Fruit fly (Drosophila melanogaster) whole organism, embryonic: ENCODE measurements around the gene Rtnl1.

Source experiments
- Abd-B ChIP-seq: fragments of 200-800 bp; sonication (Bioruptor generic); optimal IDR thresholded peaks from 2 replicates; lab custom pipeline; 2018; ENCODE audit warnings: missing biosample characterization, mild to moderate bottlenecking, missing genetic modification characterization, moderate library complexity
- Atf-2 ChIP-seq: fragments of 200-800 bp; sonication (Bioruptor generic); optimal IDR thresholded peaks from 2 replicates; lab custom pipeline; 2016; ENCODE audit warnings: missing biosample characterization, missing genetic modification characterization
- BtbVII ChIP-seq: fragments of 200-800 bp; sonication (Bioruptor generic); optimal IDR thresholded peaks from 3 replicates; lab custom pipeline; 2017; ENCODE audit warnings: missing biosample characterization, mild to moderate bottlenecking, missing genetic modification characterization
- CG10654 ChIP-seq: fragments of 200-800 bp; sonication (Bioruptor generic); optimal IDR thresholded peaks from 2 replicates; lab custom pipeline; 2016; ENCODE audit warnings: missing biosample characterization, missing genetic modification characterization
- CG13123 ChIP-seq: fragments of 200-800 bp; sonication (Bioruptor generic); optimal IDR thresholded peaks from 2 replicates; lab custom pipeline; 2016; ENCODE audit warnings: missing biosample characterization, missing genetic modification characterization
- CG13775 ChIP-seq: fragments of 200-800 bp; sonication (Bioruptor generic); optimal IDR thresholded peaks from 3 replicates; lab custom pipeline; 2017; ENCODE audit warnings: missing biosample characterization, mild to moderate bottlenecking, missing genetic modification characterization
- CG14710 ChIP-seq: fragments of 200-800 bp; sonication (Bioruptor generic); optimal IDR thresholded peaks from 3 replicates; lab custom pipeline; 2019; ENCODE audit warnings: missing biosample characterization, mild to moderate bottlenecking, missing genetic modification characterization, moderate library complexity
- CG15269 ChIP-seq: fragments of 200-800 bp; sonication (Bioruptor generic); optimal IDR thresholded peaks from 2 replicates; lab custom pipeline; 2018; ENCODE audit warnings: missing biosample characterization, mild to moderate bottlenecking, missing genetic modification characterization, moderate library complexity
- CG15514 ChIP-seq: fragments of 200-800 bp; sonication (Bioruptor generic); optimal IDR thresholded peaks from 3 replicates; lab custom pipeline; 2017; ENCODE audit warnings: missing biosample characterization, missing genetic modification characterization, mild to moderate bottlenecking, moderate library complexity, missing genetic modification reagents
- CG2120 ChIP-seq: fragments of 200-800 bp; sonication (Bioruptor generic); optimal IDR thresholded peaks from 3 replicates; lab custom pipeline; 2016; ENCODE audit warnings: missing biosample characterization, missing genetic modification characterization
- CG2129 ChIP-seq: fragments of 200-800 bp; sonication (Bioruptor generic); IDR thresholded peaks from 2 replicates; pipeline ENCODE4 v1.3.6; 2022; ENCODE audit warnings: missing biosample characterization, missing genetic modification characterization; ENCODE audit not compliant: partially characterized antibody
- CG2199 ChIP-seq: fragments of 200-800 bp; sonication (Bioruptor generic); IDR thresholded peaks from 3 replicates; pipeline ENCODE4 v1.3.6; 2022; ENCODE audit warnings: missing biosample characterization, missing genetic modification characterization
- CG2678 ChIP-seq: fragments of 200-800 bp; sonication (Bioruptor generic); optimal IDR thresholded peaks from 3 replicates; lab custom pipeline; 2019; ENCODE audit warnings: missing biosample characterization, mild to moderate bottlenecking, missing genetic modification characterization, moderate library complexity
- CG32767 ChIP-seq: fragments of 200-800 bp; sonication (Bioruptor generic); IDR thresholded peaks from 2 replicates; pipeline ENCODE4 v1.3.6; 2022; ENCODE audit warnings: missing biosample characterization, missing genetic modification characterization
- CG32772 ChIP-seq: fragments of 200-800 bp; sonication (Bioruptor generic); IDR thresholded peaks from 2 replicates; pipeline ENCODE4 v1.3.6; 2022; ENCODE audit warnings: missing biosample characterization, missing genetic modification characterization
- CG4730 ChIP-seq: fragments of 200-800 bp; sonication (Bioruptor generic); IDR thresholded peaks from 2 replicates; pipeline ENCODE4 v1.3.6; 2022; ENCODE audit warnings: missing biosample characterization, missing genetic modification characterization
- CG8290 ChIP-seq, 3 experiments: fragments of 200-800 bp; sonication (Bioruptor generic); optimal IDR thresholded peaks; 2 replicates each; lab custom pipeline; 2016 to 2019; ENCODE audit warnings: missing biosample characterization in 3 of 3, missing genetic modification characterization in 3 of 3, mild to moderate bottlenecking in 2 of 3, moderate library complexity in 1 of 3
- CG9215 ChIP-seq: fragments of 200-800 bp; sonication (Bioruptor generic); IDR thresholded peaks from 2 replicates; pipeline ENCODE4 v1.3.6; 2022; ENCODE audit warnings: missing biosample characterization, missing genetic modification characterization
- CTCF ChIP-seq: fragments of 200-800 bp; sonication (Bioruptor generic); optimal IDR thresholded peaks from 2 replicates; lab custom pipeline; 2017; ENCODE audit warnings: missing biosample characterization, mild to moderate bottlenecking, missing genetic modification characterization, moderate library complexity
- CoRest ChIP-seq: fragments of 200-800 bp; sonication (Bioruptor generic); optimal IDR thresholded peaks from 3 replicates; lab custom pipeline; 2018; ENCODE audit warnings: missing biosample characterization, mild to moderate bottlenecking, missing genetic modification characterization, moderate library complexity
- D ChIP-seq, 2 experiments: fragments of 200-800 bp in 1 of 2; fragments of >200 bp in 1 of 2; sonication (Bioruptor generic) in 1 of 2; optimal IDR thresholded peaks; 2 replicates in 1 of 2; 3 replicates in 1 of 2; lab custom pipeline; 2017; ENCODE audit warnings: mild to moderate bottlenecking in 1 of 2, missing biosample characterization in 1 of 2, missing genetic modification characterization in 1 of 2, missing genetic modification reagents in 1 of 2
- D19B ChIP-seq: fragments of 200-800 bp; sonication (Bioruptor generic); optimal IDR thresholded peaks from 2 replicates; lab custom pipeline; 2017; ENCODE audit warnings: missing biosample characterization, mild to moderate bottlenecking, missing genetic modification characterization
- Dref ChIP-seq: fragments of 200-800 bp; sonication (Bioruptor generic); IDR thresholded peaks from 2 replicates; pipeline ENCODE4 v1.3.6; 2022; ENCODE audit warnings: missing biosample characterization, missing genetic modification characterization
- Fer3 ChIP-seq: fragments of 200-800 bp; sonication (Bioruptor generic); optimal IDR thresholded peaks from 2 replicates; lab custom pipeline; 2018; ENCODE audit warnings: missing biosample characterization, mild to moderate bottlenecking, missing genetic modification characterization, moderate library complexity
- H2.0 ChIP-seq: fragments of 200-800 bp; sonication (Bioruptor generic); IDR thresholded peaks from 2 replicates; pipeline ENCODE4 v1.3.6; 2022; ENCODE audit warnings: missing biosample characterization, missing genetic modification characterization
- HmgD ChIP-seq: fragments of 200-800 bp; sonication (Bioruptor generic); optimal IDR thresholded peaks from 3 replicates; lab custom pipeline; 2016; ENCODE audit warnings: missing biosample characterization, missing genetic modification characterization
- Mad ChIP-seq: fragments of 200-800 bp; sonication (Bioruptor generic); optimal IDR thresholded peaks from 2 replicates; lab custom pipeline; 2016; ENCODE audit warnings: missing biosample characterization, missing genetic modification characterization
- Ptx1 ChIP-seq: fragments of 200-800 bp; sonication (Bioruptor generic); IDR thresholded peaks from 2 replicates; pipeline ENCODE4 v1.3.6; 2022; ENCODE audit warnings: missing biosample characterization, missing genetic modification characterization
- Six4 ChIP-seq: fragments of 200-800 bp; sonication (Bioruptor generic); optimal IDR thresholded peaks from 2 replicates; lab custom pipeline; 2016; ENCODE audit warnings: missing biosample characterization, missing genetic modification characterization
- Sox102F ChIP-seq: fragments of 200-800 bp; sonication (Bioruptor generic); optimal IDR thresholded peaks from 2 replicates; lab custom pipeline; 2018; ENCODE audit warnings: missing biosample characterization, mild to moderate bottlenecking, missing genetic modification characterization, moderate library complexity
- Stat92E ChIP-seq, 3 experiments: fragments of >200 bp in 2 of 3; fragments of 200-800 bp in 1 of 3; sonication (Bioruptor generic) in 1 of 3; optimal IDR thresholded peaks; 2 replicates each; lab custom pipeline; 2017 to 2019; ENCODE audit warnings: missing biosample characterization in 3 of 3, missing genetic modification characterization in 3 of 3, mild to moderate bottlenecking in 1 of 3, moderate library complexity in 1 of 3
- Trl ChIP-seq, 3 experiments: fragments of >200 bp in 2 of 3; fragments of 200-800 bp in 1 of 3; sonication (Bioruptor generic) in 1 of 3; optimal IDR thresholded peaks; 2 replicates in 1 of 3; 3 replicates in 2 of 3; lab custom pipeline; 2016 to 2017; ENCODE audit warnings: missing biosample characterization in 1 of 3, missing genetic modification characterization in 1 of 3
- Vsx1 ChIP-seq: fragments of 200-800 bp; sonication (Bioruptor generic); optimal IDR thresholded peaks from 2 replicates; lab custom pipeline; 2017; ENCODE audit warnings: missing biosample characterization, mild to moderate bottlenecking, missing genetic modification characterization, missing genetic modification reagents
- ara ChIP-seq: fragments of 200-800 bp; sonication (Bioruptor generic); IDR thresholded peaks from 2 replicates; pipeline ENCODE4 v1.3.6; 2022; ENCODE audit warnings: missing biosample characterization, missing genetic modification characterization
- az2 ChIP-seq: fragments of 200-800 bp; sonication (Bioruptor generic); optimal IDR thresholded peaks from 3 replicates; lab custom pipeline; 2016; ENCODE audit warnings: missing biosample characterization, missing genetic modification characterization
- bowl ChIP-seq: fragments of 200-800 bp; sonication (Bioruptor generic); IDR thresholded peaks from 2 replicates; pipeline ENCODE4 v1.3.6; 2022; ENCODE audit warnings: missing biosample characterization, missing genetic modification characterization
- cg ChIP-seq: fragments of 200-800 bp; sonication (Bioruptor generic); optimal IDR thresholded peaks from 3 replicates; lab custom pipeline; 2019; ENCODE audit warnings: missing biosample characterization, mild to moderate bottlenecking, missing genetic modification characterization, moderate library complexity
- chif ChIP-seq, 2 experiments: fragments of 200-800 bp; sonication (Bioruptor generic); optimal IDR thresholded peaks; 3 replicates each; lab custom pipeline; 2016; ENCODE audit warnings: missing biosample characterization in 2 of 2, missing genetic modification characterization in 2 of 2
- croc ChIP-seq: fragments of 200-800 bp; sonication (Bioruptor generic); conservative IDR thresholded peaks from 3 replicates; pipeline ENCODE4 v1.3.6; 2022; ENCODE audit warnings: missing biosample characterization, missing genetic modification characterization
- fd64A ChIP-seq: fragments of 200-800 bp; sonication (Bioruptor generic); optimal IDR thresholded peaks from 3 replicates; lab custom pipeline; 2018; ENCODE audit warnings: missing biosample characterization, mild to moderate bottlenecking, missing genetic modification characterization
- jigr1 ChIP-seq: fragments of 200-800 bp; sonication (Bioruptor generic); IDR thresholded peaks from 3 replicates; pipeline ENCODE4 v1.3.6; 2022; ENCODE audit warnings: missing biosample characterization, missing genetic modification characterization
- ken ChIP-seq: fragments of 200-800 bp; sonication (Bioruptor generic); IDR thresholded peaks from 3 replicates; pipeline ENCODE4 v1.3.6; 2022; ENCODE audit warnings: missing biosample characterization, missing genetic modification characterization
- luna ChIP-seq: fragments of 200-800 bp; sonication (Bioruptor generic); optimal IDR thresholded peaks from 2 replicates; lab custom pipeline; 2016; ENCODE audit warnings: missing biosample characterization, missing genetic modification characterization
- oc ChIP-seq: fragments of 200-800 bp; sonication (Bioruptor generic); optimal IDR thresholded peaks from 2 replicates; lab custom pipeline; 2018; ENCODE audit warnings: missing biosample characterization, mild to moderate bottlenecking, missing genetic modification characterization, moderate library complexity
- odd ChIP-seq: fragments of 200-800 bp; sonication (Bioruptor generic); optimal IDR thresholded peaks from 2 replicates; lab custom pipeline; 2017; ENCODE audit warnings: missing biosample characterization, mild to moderate bottlenecking, missing genetic modification characterization
- sens ChIP-seq: fragments of 200-800 bp; sonication (Bioruptor generic); peaks from one replicate; lab custom pipeline; 2016; ENCODE audit warnings: missing biosample characterization, missing genetic modification characterization
- slbo ChIP-seq: fragments of 200-800 bp; sonication (Bioruptor generic); IDR thresholded peaks from 2 replicates; pipeline ENCODE4 v1.3.6; 2022; ENCODE audit warnings: missing biosample characterization, missing genetic modification characterization
- slou ChIP-seq: fragments of 200-800 bp; sonication (Bioruptor generic); optimal IDR thresholded peaks from 3 replicates; lab custom pipeline; 2016; ENCODE audit warnings: missing biosample characterization, missing genetic modification characterization
- tin ChIP-seq: fragments of 200-800 bp; sonication (Bioruptor generic); optimal IDR thresholded peaks from 3 replicates; lab custom pipeline; 2016; ENCODE audit warnings: missing biosample characterization, missing genetic modification characterization
- unc-4 ChIP-seq: fragments of 200-800 bp; sonication (Bioruptor generic); IDR thresholded peaks from 2 replicates; pipeline ENCODE4 v1.3.6; 2022; ENCODE audit warnings: missing biosample characterization, missing genetic modification characterization; ENCODE audit not compliant: partially characterized antibody

Rtnl1 gene

dm6 chr2L:4945300-4945699, 64.2 kb downstream of the Rtnl1 start, which contains the start of the genes mRpL24 and betaggt-I (continued):
- TF ChIP-seq luna (GFP tag; lab: Kevin White, UChicago): peak; percentile 1
- peak; percentile 97 for TF ChIP-seq H2.0 (GFP tag; lab: Robert Waterston, UW)
- peak; percentile 97 for TF ChIP-seq ken (GFP tag; lab: Robert Waterston, UW)
- peak; percentile 97 for TF ChIP-seq sens (GFP tag; lab: Kevin White, UChicago)
- no peak for TF ChIP-seq CG2129 (GFP tag; lab: Robert Waterston, UW)
- TF ChIP-seq slou (GFP tag; lab: Kevin White, UChicago): peak; percentile 89
- peak; percentile 94 for TF ChIP-seq az2
- TF ChIP-seq CG9215 (GFP tag; lab: Robert Waterston, UW): peak; percentile 93
- TF ChIP-seq fd64A (GFP tag; lab: Kevin White, UChicago): peak; percentile 53
- peak; percentile 97 for TF ChIP-seq CG2199 (GFP tag; lab: Robert Waterston, UW)
- TF ChIP-seq CG2120 (GFP tag; lab: Kevin White, UChicago): peak; percentile 96
- peak; percentile 98 for TF ChIP-seq Ptx1 (GFP tag; lab: Robert Waterston, UW)
- TF ChIP-seq chif (GFP tag; optimal IDR thresholded peaks at IDR 0.05; lab: Kevin White, UChicago): peak; percentile 82 to 87
- TF ChIP-seq D (optimal IDR thresholded peaks at IDR 0.05; lab: Kevin White, UChicago): no peak
- peak; percentile 90 for TF ChIP-seq D (GFP tag; optimal IDR thresholded peaks at IDR 0.05; lab: Kevin White, UChicago)
- TF ChIP-seq Sox102F: peak; percentile 98
- TF ChIP-seq CG32767: peak; percentile 97
- TF ChIP-seq oc (tag; lab: Kevin White, UChicago): peak; percentile 95
- peak; percentile 97 for TF ChIP-seq ara (GFP tag; lab: Robert Waterston, UW)
- peak; percentile 89 for TF ChIP-seq bowl (GFP tag; lab: Robert Waterston, UW)
- peak; percentile 88 for TF ChIP-seq D19B (GFP tag; lab: Kevin White, UChicago)
- TF ChIP-seq CG14710 (tag; lab: Kevin White, UChicago): peak; percentile 96
- TF ChIP-seq Six4 (GFP tag; lab: Kevin White, UChicago): peak; percentile 92
- peak; percentile 84 for TF ChIP-seq CG8290 (GFP tag; optimal IDR thresholded peaks at IDR 0.05; lab: Kevin White, UChicago)
- peak; percentile 9 to 74 for TF ChIP-seq CG8290 (tag; optimal IDR thresholded peaks at IDR 0.05; lab: Kevin White, UChicago)
- peak; percentile 92 for TF ChIP-seq CG10654 (GFP tag; lab: Kevin White, UChicago)
- TF ChIP-seq Mad: peak; percentile 90
- TF ChIP-seq cg (GFP tag; lab: Kevin White, UChicago): no peak
- TF ChIP-seq CG15514 (GFP tag; lab: Kevin White, UChicago): peak; percentile 92
- TF ChIP-seq CG15269 (tag; lab: Kevin White, UChicago): peak; percentile 97
- peak; percentile 92 for TF ChIP-seq CG4730 (GFP tag; lab: Robert Waterston, UW)
- TF ChIP-seq CoRest (tag; lab: Kevin White, UChicago): peak; percentile 98
- TF ChIP-seq Trl (optimal IDR thresholded peaks at IDR 0.05; lab: Kevin White, UChicago): no peak
- peak; percentile 74 for TF ChIP-seq Trl (GFP tag; optimal IDR thresholded peaks at IDR 0.05; lab: Kevin White, UChicago)
- TF ChIP-seq jigr1 (GFP tag; lab: Robert Waterston, UW): peak; percentile 67; the same call in 2 of the 3 replicates
- peak; percentile 92 for TF ChIP-seq BtbVII (GFP tag; lab: Kevin White, UChicago)
- TF ChIP-seq odd (GFP tag; lab: Kevin White, UChicago): peak; percentile 90
- TF ChIP-seq HmgD (GFP tag; lab: Kevin White, UChicago): no peak
- peak; percentile 97 for TF ChIP-seq CG13775 (GFP tag; lab: Kevin White, UChicago)
- peak; percentile 97 for TF ChIP-seq slbo (GFP tag; lab: Robert Waterston, UW)
- TF ChIP-seq tin (GFP tag; lab: Kevin White, UChicago): peak; percentile 90
- TF ChIP-seq CTCF (GFP tag; lab: Kevin White, UChicago): no peak
- TF ChIP-seq CG2678 (tag; lab: Kevin White, UChicago): peak; percentile 98
- no peak for TF ChIP-seq unc-4 (GFP tag; lab: Robert Waterston, UW)
- TF ChIP-seq croc (GFP tag; lab: Robert Waterston, UW): peak; percentile 93
- peak; percentile 50 for TF ChIP-seq Atf-2 (GFP tag; lab: Kevin White, UChicago)
- TF ChIP-seq Vsx1 (GFP tag; lab: Kevin White, UChicago): peak; percentile 79
- TF ChIP-seq Abd-B (GFP tag; lab: Kevin White, UChicago): peak; percentile 96
- TF ChIP-seq Stat92E (GFP tag; optimal IDR thresholded peaks at IDR 0.05; lab: Kevin White, UChicago): peak in 1 of 3 experiments; percentile 85
- TF ChIP-seq CG13123 (GFP tag; lab: Kevin White, UChicago): peak; percentile 90
- TF ChIP-seq CG32772 (GFP tag; lab: Robert Waterston, UW): peak; percentile 96
- TF ChIP-seq Dref (GFP tag; lab: Robert Waterston, UW): peak; percentile 40
- TF ChIP-seq Fer3 (tag; lab: Kevin White, UChicago): peak; percentile 98
